Fruit fly (Drosophila melanogaster): Measurements from ENCODE around the gene CG14252.

dm6 chr3R:26966794-26967323 lies 21.5 kb downstream of the CG14252 start, which contains the start of gene CG5521:
- TF ChIP-seq CG10669 (GFP tag; optimal IDR thresholded peaks at IDR 0.05) (no peak), lz (GFP tag; optimal IDR thresholded peaks at IDR 0.05) (no peak), Met (GFP tag; optimal IDR thresholded peaks at IDR 0.05) (no peak), fd59A (GFP tag; optimal IDR thresholded peaks at IDR 0.05) (no peak), topi (GFP tag; optimal IDR thresholded peaks at IDR 0.05) (no peak), Lpt (GFP tag; optimal IDR thresholded peaks at IDR 0.05) (no peak), Smox (GFP tag; optimal IDR thresholded peaks at IDR 0.05) (no peak), Ets96B (tag; optimal IDR thresholded peaks at IDR 0.05) (no peak), CG11902 (GFP tag; optimal IDR thresholded peaks at IDR 0.05) (no peak), CG32006 (GFP tag; optimal IDR thresholded peaks at IDR 0.05) (no peak), dac (GFP tag; optimal IDR thresholded peaks at IDR 0.05) (no peak)

Measured in whole organism, prepupa.